Fruit fly (Drosophila melanogaster) whole organism, embryonic: Measurements from ENCODE around the gene CG31249.
A peak's percentile ranks its signal among the peaks of the same experiment; 100 is the strongest.

Source experiments
- Abd-B ChIP-seq: fragments of 200-800 bp; sonication (Bioruptor generic); optimal IDR thresholded peaks from 2 replicates; lab custom pipeline; 2018; ENCODE audit warnings: missing biosample characterization, mild to moderate bottlenecking, missing genetic modification characterization, moderate library complexity
- Adf1 ChIP-seq: fragments of 200-800 bp; sonication (Bioruptor generic); IDR thresholded peaks from 2 replicates; pipeline ENCODE4 v1.3.6; 2022; ENCODE audit warnings: missing biosample characterization, missing genetic modification characterization
- CG10274 ChIP-seq: fragments of 200-800 bp; sonication (Bioruptor generic); optimal IDR thresholded peaks from 3 replicates; lab custom pipeline; 2017; ENCODE audit warnings: missing biosample characterization, mild to moderate bottlenecking, missing genetic modification characterization
- CG14667 ChIP-seq: fragments of 200-800 bp; sonication (Bioruptor generic); IDR thresholded peaks from 2 replicates; pipeline ENCODE4 v1.3.6; 2022; ENCODE audit warnings: missing biosample characterization, missing genetic modification characterization
- CG18599 ChIP-seq: fragments of 200-800 bp; sonication (Bioruptor generic); optimal IDR thresholded peaks from 3 replicates; lab custom pipeline; 2017; ENCODE audit warnings: missing biosample characterization, missing genetic modification characterization, mild to moderate bottlenecking, moderate library complexity, missing genetic modification reagents
- CG2199 ChIP-seq: fragments of 200-800 bp; sonication (Bioruptor generic); IDR thresholded peaks from 3 replicates; pipeline ENCODE4 v1.3.6; 2022; ENCODE audit warnings: missing biosample characterization, missing genetic modification characterization
- CG2889 ChIP-seq: fragments of 200-800 bp; sonication (Bioruptor generic); IDR thresholded peaks from 3 replicates; pipeline ENCODE4 v1.3.6; 2022; ENCODE audit warnings: missing biosample characterization, missing genetic modification characterization
- CG30020 ChIP-seq: fragments of 200-800 bp; optimal IDR thresholded peaks from 2 replicates; lab custom pipeline; 2019; ENCODE audit warnings: missing biosample characterization, mild to moderate bottlenecking, missing genetic modification characterization, moderate library complexity
- CG33213 ChIP-seq: fragments of 200-800 bp; sonication (Bioruptor generic); optimal IDR thresholded peaks from 3 replicates; lab custom pipeline; 2016; ENCODE audit warnings: missing biosample characterization, missing genetic modification characterization
- CG3407 ChIP-seq: fragments of 200-800 bp; sonication (Bioruptor generic); optimal IDR thresholded peaks from 2 replicates; lab custom pipeline; 2018; ENCODE audit warnings: missing biosample characterization, mild to moderate bottlenecking, missing genetic modification characterization
- CG4360 ChIP-seq: fragments of 200-800 bp; sonication (Bioruptor generic); IDR thresholded peaks from 2 replicates; pipeline ENCODE4 v1.3.6; 2022; ENCODE audit warnings: missing biosample characterization, missing genetic modification characterization
- CG4424 ChIP-seq: fragments of 200-800 bp; sonication (Bioruptor generic); optimal IDR thresholded peaks from 3 replicates; lab custom pipeline; 2016; ENCODE audit warnings: missing biosample characterization, missing genetic modification characterization
- CG4707 ChIP-seq: fragments of 200-800 bp; sonication (Bioruptor generic); optimal IDR thresholded peaks from 2 replicates; lab custom pipeline; 2018; ENCODE audit warnings: missing biosample characterization, mild to moderate bottlenecking, missing genetic modification characterization, moderate library complexity
- CG6175 ChIP-seq: fragments of 200-800 bp; sonication (Bioruptor generic); IDR thresholded peaks from 3 replicates; pipeline ENCODE4 v1.3.6; 2022; ENCODE audit warnings: missing biosample characterization, missing genetic modification characterization
- CG6683 ChIP-seq: fragments of 200-800 bp; sonication (Bioruptor generic); optimal IDR thresholded peaks from 2 replicates; lab custom pipeline; 2017; ENCODE audit warnings: missing biosample characterization, mild to moderate bottlenecking, missing genetic modification characterization, missing genetic modification reagents
- CG8359 ChIP-seq: fragments of 200-800 bp; sonication (Bioruptor generic); optimal IDR thresholded peaks from 2 replicates; lab custom pipeline; 2017; ENCODE audit warnings: missing biosample characterization, mild to moderate bottlenecking, missing genetic modification characterization, borderline replicate concordance
- CG9437 ChIP-seq: fragments of 200-800 bp; sonication (Bioruptor generic); optimal IDR thresholded peaks from 2 replicates; lab custom pipeline; 2018; ENCODE audit warnings: missing biosample characterization, mild to moderate bottlenecking, missing genetic modification characterization
- Dip2 ChIP-seq: fragments of 200-800 bp; sonication (Bioruptor generic); IDR thresholded peaks from 2 replicates; pipeline ENCODE4 v1.3.6; 2022; ENCODE audit warnings: missing biosample characterization, missing genetic modification characterization
- Doc2 ChIP-seq: fragments of 200-800 bp; sonication (Bioruptor generic); IDR thresholded peaks from 2 replicates; pipeline ENCODE4 v1.3.6; 2022; ENCODE audit warnings: missing biosample characterization, missing genetic modification characterization
- H15 ChIP-seq: fragments of 200-800 bp; sonication (Bioruptor generic); IDR thresholded peaks from 3 replicates; pipeline ENCODE4 v1.3.6; 2022; ENCODE audit warnings: missing biosample characterization, missing genetic modification characterization
- Hey ChIP-seq: fragments of 200-800 bp; sonication (Bioruptor generic); optimal IDR thresholded peaks from 3 replicates; lab custom pipeline; 2018; ENCODE audit warnings: missing biosample characterization, mild to moderate bottlenecking, missing genetic modification characterization
- Hr78 ChIP-seq, 2 experiments: fragments of 200-800 bp in 1 of 2; fragments of >200 bp in 1 of 2; sonication (Bioruptor generic) in 1 of 2; optimal IDR thresholded peaks; 2 replicates each; lab custom pipeline; 2017 to 2019; ENCODE audit warnings: missing biosample characterization in 2 of 2, missing genetic modification characterization in 2 of 2, mild to moderate bottlenecking in 1 of 2, moderate library complexity in 1 of 2
- Kr ChIP-seq: fragments of 200-800 bp; sonication (Bioruptor generic); optimal IDR thresholded peaks from 2 replicates; lab custom pipeline; 2017; ENCODE audit warnings: missing biosample characterization, mild to moderate bottlenecking, missing genetic modification characterization
- Lim3 ChIP-seq: fragments of 200-800 bp; sonication (Bioruptor generic); IDR thresholded peaks from 2 replicates; pipeline ENCODE4 v1.3.6; 2022; ENCODE audit warnings: missing biosample characterization, missing genetic modification characterization
- Mad ChIP-seq: fragments of 200-800 bp; sonication (Bioruptor generic); optimal IDR thresholded peaks from 2 replicates; lab custom pipeline; 2016; ENCODE audit warnings: missing biosample characterization, missing genetic modification characterization
- Myb ChIP-seq: fragments of 200-800 bp; sonication (Bioruptor generic); optimal IDR thresholded peaks from 2 replicates; lab custom pipeline; 2016; ENCODE audit warnings: missing biosample characterization, missing genetic modification characterization
- Oli ChIP-seq: fragments of 200-800 bp; sonication (Bioruptor generic); optimal IDR thresholded peaks from 2 replicates; lab custom pipeline; 2018; ENCODE audit warnings: missing biosample characterization, mild to moderate bottlenecking, missing genetic modification characterization, moderate library complexity
- Pdp1 ChIP-seq, 2 experiments: fragments of 200-800 bp; sonication (Bioruptor generic); optimal IDR thresholded peaks; 3 replicates each; lab custom pipeline; 2016; ENCODE audit warnings: missing biosample characterization in 2 of 2, missing genetic modification characterization in 2 of 2, mild to moderate bottlenecking in 1 of 2, moderate library complexity in 1 of 2
- Ravus ChIP-seq: fragments of 200-800 bp; sonication (Bioruptor generic); IDR thresholded peaks from 2 replicates; pipeline ENCODE4 v1.3.6; 2022; ENCODE audit warnings: missing biosample characterization, missing genetic modification characterization
- Spps ChIP-seq: fragments of 200-800 bp; sonication (Bioruptor generic); optimal IDR thresholded peaks from 2 replicates; lab custom pipeline; 2018; ENCODE audit warnings: missing biosample characterization, mild to moderate bottlenecking, missing genetic modification characterization
- Stat92E ChIP-seq, 3 experiments: fragments of >200 bp in 2 of 3; fragments of 200-800 bp in 1 of 3; sonication (Bioruptor generic) in 1 of 3; optimal IDR thresholded peaks; 2 replicates each; lab custom pipeline; 2017 to 2019; ENCODE audit warnings: missing biosample characterization in 3 of 3, missing genetic modification characterization in 3 of 3, mild to moderate bottlenecking in 1 of 3, moderate library complexity in 1 of 3
- Tbp ChIP-seq: fragments of >200 bp; optimal IDR thresholded peaks from 2 replicates; lab custom pipeline; 2018; ENCODE audit warnings: missing biosample characterization, missing genetic modification characterization
- Xbp1 ChIP-seq: fragments of 200-800 bp; sonication (Bioruptor generic); optimal IDR thresholded peaks from 3 replicates; lab custom pipeline; 2016; ENCODE audit warnings: missing biosample characterization, mild to moderate bottlenecking, missing genetic modification characterization
- ab ChIP-seq: fragments of 200-800 bp; sonication (Bioruptor generic); optimal IDR thresholded peaks from 2 replicates; lab custom pipeline; 2016; ENCODE audit warnings: missing biosample characterization, missing genetic modification characterization
- ash1 ChIP-seq: fragments of 200-800 bp; sonication (Bioruptor generic); optimal IDR thresholded peaks from 2 replicates; lab custom pipeline; 2018; ENCODE audit warnings: missing biosample characterization, mild to moderate bottlenecking, missing genetic modification characterization
- corto ChIP-seq: fragments of 200-800 bp; sonication (Bioruptor generic); optimal IDR thresholded peaks from 2 replicates; lab custom pipeline; 2016; ENCODE audit warnings: missing biosample characterization, mild to moderate bottlenecking, missing genetic modification characterization, moderate library complexity
- dmrt99B ChIP-seq: fragments of 200-800 bp; sonication (Bioruptor generic); optimal IDR thresholded peaks from 2 replicates; lab custom pipeline; 2018; ENCODE audit warnings: missing biosample characterization, mild to moderate bottlenecking, missing genetic modification characterization, moderate library complexity
- eve ChIP-seq, 2 experiments: fragments of >200 bp; optimal IDR thresholded peaks; 2 replicates each; lab custom pipeline; 2017; ENCODE audit warnings: missing biosample characterization in 2 of 2, missing genetic modification characterization in 2 of 2
- exex ChIP-seq: fragments of 200-800 bp; sonication (Bioruptor generic); optimal IDR thresholded peaks from 4 replicates; lab custom pipeline; 2018; ENCODE audit warnings: missing biosample characterization, mild to moderate bottlenecking, missing genetic modification characterization, moderate library complexity
- fd102C ChIP-seq: fragments of 200-800 bp; sonication (Bioruptor generic); optimal IDR thresholded peaks from 2 replicates; lab custom pipeline; 2018; ENCODE audit warnings: missing biosample characterization, mild to moderate bottlenecking, missing genetic modification characterization, moderate library complexity
- gce ChIP-seq: fragments of 200-800 bp; sonication (Bioruptor generic); IDR thresholded peaks from 3 replicates; pipeline ENCODE4 v1.3.6; 2022; ENCODE audit warnings: missing biosample characterization, missing genetic modification characterization
- hth ChIP-seq: fragments of >200 bp; optimal IDR thresholded peaks from 2 replicates; lab custom pipeline; 2017; ENCODE audit warnings: inconsistent platforms
- jumu ChIP-seq: fragments of 200-800 bp; sonication (Bioruptor generic); optimal IDR thresholded peaks from 3 replicates; lab custom pipeline; 2016; ENCODE audit warnings: missing biosample characterization, missing genetic modification characterization
- lbe ChIP-seq: fragments of 200-800 bp; sonication (Bioruptor generic); optimal IDR thresholded peaks from 2 replicates; lab custom pipeline; 2016; ENCODE audit warnings: missing biosample characterization, mild to moderate bottlenecking, missing genetic modification characterization
- mam ChIP-seq: fragments of 200-800 bp; sonication (Bioruptor generic); optimal IDR thresholded peaks from 3 replicates; lab custom pipeline; 2016; ENCODE audit warnings: missing biosample characterization, missing genetic modification characterization
- pan ChIP-seq, 4 experiments: fragments of >200 bp in 3 of 4; fragments of 200-800 bp in 1 of 4; sonication (Bioruptor generic) in 1 of 4; optimal IDR thresholded peaks in 3 of 4; IDR thresholded peaks in 1 of 4; 2 replicates each; pipeline versions ENCODE4 v1.3.6 to Lab custom; 2017 to 2022; ENCODE audit warnings: missing biosample characterization in 2 of 4, missing genetic modification characterization in 2 of 4, mixed read lengths in 1 of 4
- repo ChIP-seq: fragments of 200-800 bp; sonication (Bioruptor generic); optimal IDR thresholded peaks from 2 replicates; lab custom pipeline; 2016; ENCODE audit warnings: missing biosample characterization, missing genetic modification characterization
- sna ChIP-seq: fragments of 200-800 bp; sonication (Bioruptor generic); IDR thresholded peaks from 2 replicates; pipeline ENCODE4 v1.3.6; 2022; ENCODE audit warnings: missing biosample characterization, missing genetic modification characterization; ENCODE audit not compliant: partially characterized antibody
- sug ChIP-seq: fragments of 200-800 bp; optimal IDR thresholded peaks from 2 replicates; lab custom pipeline; 2019; ENCODE audit warnings: missing biosample characterization, mild to moderate bottlenecking, missing genetic modification characterization, moderate library complexity
- usp ChIP-seq: fragments of >200 bp; optimal IDR thresholded peaks from 2 replicates; lab custom pipeline; 2017; ENCODE audit warnings: missing biosample characterization, missing genetic modification characterization

CG31249 gene

dm6 chr3R:17678138-17678873 lies 8.6 kb downstream of the CG31249 start:
- no peak for TF ChIP-seq CG10274
- TF ChIP-seq CG4707 (GFP tag; lab: Kevin White, UChicago) = no peak
- TF ChIP-seq repo (GFP tag; lab: Kevin White, UChicago) = no peak
- TF ChIP-seq Adf1 (GFP tag; lab: Robert Waterston, UW) = no peak
- no peak for TF ChIP-seq Mad (GFP tag; lab: Kevin White, UChicago)
- TF ChIP-seq Xbp1 = peak; percentile 11
- TF ChIP-seq fd102C (GFP tag; lab: Kevin White, UChicago) = no peak
- TF ChIP-seq Ravus (GFP tag; lab: Robert Waterston, UW) = no peak
- TF ChIP-seq gce (GFP tag; lab: Robert Waterston, UW) = no peak
- TF ChIP-seq CG8359 (GFP tag; lab: Kevin White, UChicago) = no peak
- peak; percentile 42 for TF ChIP-seq exex
- TF ChIP-seq dmrt99B (tag; lab: Kevin White, UChicago) = no peak
- peak; percentile 33 for TF ChIP-seq sug (tag; lab: Kevin White, UChicago)
- TF ChIP-seq corto (GFP tag; lab: Kevin White, UChicago) = peak; percentile 29
- no peak for TF ChIP-seq Abd-B (GFP tag; lab: Kevin White, UChicago)
- no peak for TF ChIP-seq CG3407 (GFP tag; lab: Kevin White, UChicago)
- TF ChIP-seq Dip2 (GFP tag; lab: Robert Waterston, UW) = no peak
- TF ChIP-seq lbe = peak; percentile 24
- TF ChIP-seq pan (optimal IDR thresholded peaks at IDR 0.05; lab: Kevin White, UChicago) = no peak
- TF ChIP-seq pan (GFP tag; optimal IDR thresholded peaks at IDR 0.05 in 1 of 2, IDR thresholded peaks at IDR 0.05 in 1 of 2) = no peak
- TF ChIP-seq Hey = no peak
- TF ChIP-seq Hr78 (GFP tag; optimal IDR thresholded peaks at IDR 0.05; lab: Kevin White, UChicago) = peak in 1 of 2 experiments; percentile 79
- TF ChIP-seq CG18599 (GFP tag; lab: Kevin White, UChicago) = no peak
- TF ChIP-seq mam (GFP tag; lab: Kevin White, UChicago) = no peak
- TF ChIP-seq Pdp1 (GFP tag; optimal IDR thresholded peaks at IDR 0.05; lab: Kevin White, UChicago) = peak in 1 of 2 experiments; percentile 7
- no peak for TF ChIP-seq hth
- no peak for TF ChIP-seq Tbp (GFP tag; lab: Kevin White, UChicago)
- TF ChIP-seq Spps (tag; lab: Kevin White, UChicago) = no peak
- TF ChIP-seq Doc2 (GFP tag; lab: Robert Waterston, UW) = no peak
- TF ChIP-seq H15 = no peak
- TF ChIP-seq CG2199 = peak; percentile 68
- TF ChIP-seq ab (GFP tag; lab: Kevin White, UChicago) = no peak
- no peak for TF ChIP-seq Oli (tag; lab: Kevin White, UChicago)
- TF ChIP-seq eve (GFP tag; optimal IDR thresholded peaks at IDR 0.05; lab: Kevin White, UChicago) = no peak
- no peak for TF ChIP-seq Lim3
- TF ChIP-seq CG4360 (GFP tag; lab: Robert Waterston, UW) = no peak
- TF ChIP-seq CG9437 (GFP tag; lab: Kevin White, UChicago) = no peak
- TF ChIP-seq CG2889 (GFP tag; lab: Robert Waterston, UW) = no peak
- TF ChIP-seq Myb (GFP tag; lab: Kevin White, UChicago) = no peak

DNA sequence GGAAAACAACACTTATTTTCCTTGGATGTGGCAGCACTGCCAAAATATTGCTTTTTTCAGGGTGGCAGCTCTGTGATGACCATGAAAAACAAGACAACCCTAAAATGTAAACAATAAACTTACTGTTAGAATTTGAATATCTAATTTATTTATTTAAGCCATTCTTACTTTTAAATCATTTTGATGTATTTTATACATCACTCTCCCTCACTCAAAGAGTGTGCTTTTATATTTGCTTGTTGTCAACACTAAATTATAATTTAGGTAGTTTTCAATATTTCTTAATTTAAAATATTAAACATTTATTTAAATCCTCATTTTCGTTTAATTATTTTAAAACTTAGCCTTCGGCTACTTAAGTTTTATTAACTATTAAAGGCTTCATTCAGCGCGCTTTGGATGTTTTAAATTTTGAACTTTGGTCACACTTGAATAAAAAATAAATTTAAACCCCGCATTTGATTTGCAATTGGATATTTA lies 16.0 kb downstream of the CG31249 start, which contains the start of the genes CG7523 and Mps1:
CG7523 (minus strand) TSS at position 39 of the 480 bp plus-strand sequence.
Mps1 (plus strand) TSS at position 415 of the 480 bp plus-strand sequence.
- TF ChIP-seq CG4424 (GFP tag; lab: Kevin White, UChicago) (no peak), CG6683 (GFP tag; lab: Kevin White, UChicago) (no peak), jumu (GFP tag; lab: Kevin White, UChicago) (no peak), sna (GFP tag; lab: Robert Waterston, UW) (no peak), CG33213 (GFP tag; lab: Kevin White, UChicago) (peak; percentile 36), CG6175 (GFP tag; lab: Robert Waterston, UW) (no peak), Kr (no peak), Stat92E (GFP tag; optimal IDR thresholded peaks at IDR 0.05; lab: Kevin White, UChicago) (peak in 1 of 3 experiments; percentile 36), usp (GFP tag; lab: Kevin White, UChicago) (no peak), CG30020 (tag; lab: Kevin White, UChicago) (peak; percentile 45), ash1 (no peak), CG14667 (no peak), sug (tag; lab: Kevin White, UChicago) (peak; percentile 37)
